Fruit fly (Drosophila melanogaster): ENCODE measurements around the gene CG15394.

dm6 chr2L:2627507-2627906 is 35.8 kb downstream of the CG15394 start:
- no peak for TF ChIP-seq dac (GFP tag; optimal IDR thresholded peaks at IDR 0.05)
- TF ChIP-seq CG15336 (GFP tag; IDR thresholded peaks at IDR 0.05) = no peak
- no peak for TF ChIP-seq CG10669 (GFP tag; optimal IDR thresholded peaks at IDR 0.05)
- no peak for TF ChIP-seq CG6276 (GFP tag; optimal IDR thresholded peaks at IDR 0.05)
- no peak for TF ChIP-seq fd85E (GFP tag; optimal IDR thresholded peaks at IDR 0.05)
- no peak for TF ChIP-seq Hr4 (GFP tag; optimal IDR thresholded peaks at IDR 0.05)
- no peak for TF ChIP-seq achi (GFP tag; optimal IDR thresholded peaks at IDR 0.05)
- TF ChIP-seq CG34406 (GFP tag; optimal IDR thresholded peaks at IDR 0.05) = no peak
- no peak for TF ChIP-seq CG1621 (tag; optimal IDR thresholded peaks at IDR 0.05)
- no peak for TF ChIP-seq CG11294 (GFP tag; IDR thresholded peaks at IDR 0.05)
- no peak for TF ChIP-seq ss (GFP tag; optimal IDR thresholded peaks at IDR 0.05)
- no peak for TF ChIP-seq svp (GFP tag)
- no peak for TF ChIP-seq salr (GFP tag; optimal IDR thresholded peaks at IDR 0.05)
